Worm (Caenorhabditis elegans) whole organism, late embryonic: ENCODE results near the gene pgl-2.

Experiments used
- C08G9.2 ChIP-seq: sonication (generic microtip); optimal IDR thresholded peaks from 2 replicates; lab custom pipeline; 2016; ENCODE audit warnings: mild to moderate bottlenecking, missing genetic modification characterization, moderate library complexity, missing compliant biosample characterization
- F13H6.1 ChIP-seq: sonication (generic microtip); optimal IDR thresholded peaks from 2 replicates; lab custom pipeline; 2016; ENCODE audit warnings: missing genetic modification characterization, missing compliant biosample characterization
- T23F11.4 ChIP-seq: fragments of 200-800 bp; sonication (Bioruptor generic); optimal IDR thresholded peaks from 2 replicates; lab custom pipeline; 2018; ENCODE audit warnings: mild to moderate bottlenecking, missing genetic modification characterization, missing compliant biosample characterization
- ahr-1 ChIP-seq: sonication (generic microtip); optimal IDR thresholded peaks from 2 replicates; lab custom pipeline; 2016; ENCODE audit warnings: missing genetic modification characterization, missing compliant biosample characterization
- ceh-18 ChIP-seq: sonication (generic microtip); optimal IDR thresholded peaks from 2 replicates; lab custom pipeline; 2016; ENCODE audit warnings: missing genetic modification characterization, missing compliant biosample characterization
- ceh-19 ChIP-seq: fragments of 200-800 bp; sonication (Bioruptor generic); optimal IDR thresholded peaks from 2 replicates; lab custom pipeline; 2018; ENCODE audit warnings: mild to moderate bottlenecking, missing genetic modification characterization, missing compliant biosample characterization
- ceh-2 ChIP-seq: sonication (generic microtip); optimal IDR thresholded peaks from 2 replicates; lab custom pipeline; 2016; ENCODE audit warnings: missing genotype, missing genetic modification characterization, missing compliant biosample characterization
- ceh-22 ChIP-seq: sonication (generic microtip); optimal IDR thresholded peaks from 2 replicates; lab custom pipeline; 2017; ENCODE audit warnings: missing biosample characterization, missing genetic modification characterization
- ceh-30 ChIP-seq: fragments of 150-350 bp; optimal IDR thresholded peaks from 2 replicates; lab custom pipeline; 2014; ENCODE audit warnings: missing biosample characterization, missing genetic modification characterization
- ceh-31 ChIP-seq: sonication (generic microtip); optimal IDR thresholded peaks from 2 replicates; lab custom pipeline; 2016; ENCODE audit warnings: missing genetic modification characterization, missing compliant biosample characterization
- ceh-6 ChIP-seq: fragments of 200-800 bp; sonication (Bioruptor generic); optimal IDR thresholded peaks from 2 replicates; lab custom pipeline; 2018; ENCODE audit warnings: mild to moderate bottlenecking, missing genetic modification characterization, missing compliant biosample characterization
- ceh-9 ChIP-seq: sonication (generic microtip); optimal IDR thresholded peaks from 2 replicates; lab custom pipeline; 2016; ENCODE audit warnings: mild to moderate bottlenecking, missing genetic modification characterization, inconsistent platforms, missing compliant biosample characterization
- dmd-4 ChIP-seq: sonication (generic microtip); optimal IDR thresholded peaks from 2 replicates; lab custom pipeline; 2016; ENCODE audit warnings: borderline replicate concordance, missing genetic modification characterization, missing compliant biosample characterization
- ets-4 ChIP-seq: sonication (generic microtip); optimal IDR thresholded peaks from 2 replicates; lab custom pipeline; 2016; ENCODE audit warnings: missing genetic modification characterization, missing compliant biosample characterization
- eyg-1 ChIP-seq: sonication (generic microtip); optimal IDR thresholded peaks from 2 replicates; lab custom pipeline; 2016; ENCODE audit warnings: missing genotype, missing genetic modification characterization, missing compliant biosample characterization
- fax-1 ChIP-seq: sonication (generic microtip); optimal IDR thresholded peaks from 2 replicates; lab custom pipeline; 2016; ENCODE audit warnings: missing genotype, missing genetic modification characterization, missing compliant biosample characterization
- fkh-6 ChIP-seq: sonication (generic microtip); optimal IDR thresholded peaks from 2 replicates; lab custom pipeline; 2016; ENCODE audit warnings: missing genetic modification characterization, missing compliant biosample characterization
- hlh-15 ChIP-seq: sonication (generic microtip); optimal IDR thresholded peaks from 2 replicates; lab custom pipeline; 2016; ENCODE audit warnings: missing genetic modification characterization, missing compliant biosample characterization
- hlh-30 ChIP-seq: sonication (generic microtip); optimal IDR thresholded peaks from 2 replicates; lab custom pipeline; 2017; ENCODE audit warnings: antibody characterized with exemption, missing genetic modification characterization, missing compliant biosample characterization; ENCODE audit not compliant: insufficient read depth
- hlh-6 ChIP-seq: sonication (generic microtip); optimal IDR thresholded peaks from 2 replicates; lab custom pipeline; 2016; ENCODE audit warnings: missing genotype, missing genetic modification characterization, missing compliant biosample characterization
- hlh-8 ChIP-seq: sonication (generic microtip); optimal IDR thresholded peaks from 2 replicates; lab custom pipeline; 2016; ENCODE audit warnings: missing genotype, missing genetic modification characterization, missing compliant biosample characterization
- lim-6 ChIP-seq: sonication (generic microtip); optimal IDR thresholded peaks from 2 replicates; lab custom pipeline; 2016; ENCODE audit warnings: missing genetic modification characterization, missing compliant biosample characterization
- lin-11 ChIP-seq: fragments of 200-800 bp; sonication (Bioruptor generic); optimal IDR thresholded peaks from 2 replicates; lab custom pipeline; 2018; ENCODE audit warnings: mild to moderate bottlenecking, missing genetic modification characterization, missing compliant biosample characterization
- mec-3 ChIP-seq: sonication (generic microtip); optimal IDR thresholded peaks from 2 replicates; lab custom pipeline; 2016; ENCODE audit warnings: borderline replicate concordance, missing genetic modification characterization, missing compliant biosample characterization
- nfya-1 ChIP-seq: sonication (generic microtip); optimal IDR thresholded peaks from 2 replicates; lab custom pipeline; 2017; ENCODE audit warnings: missing genetic modification characterization, mild to moderate bottlenecking, missing compliant biosample characterization, antibody characterized with exemption, moderate library complexity
- nhr-11 ChIP-seq: fragments of 150-350 bp; optimal IDR thresholded peaks from 2 replicates; lab custom pipeline; 2014; ENCODE audit warnings: missing biosample characterization, missing genetic modification characterization
- nhr-232 ChIP-seq: sonication (generic microtip); optimal IDR thresholded peaks from 2 replicates; lab custom pipeline; 2016; ENCODE audit warnings: missing genetic modification characterization, missing compliant biosample characterization
- odd-2 ChIP-seq: sonication (generic microtip); optimal IDR thresholded peaks from 2 replicates; lab custom pipeline; 2017; ENCODE audit warnings: antibody characterized with exemption, mild to moderate bottlenecking, missing genetic modification characterization, missing compliant biosample characterization
- pat-9 ChIP-seq: fragments of 200-800 bp; sonication (Bioruptor generic); optimal IDR thresholded peaks from 2 replicates; lab custom pipeline; 2018; ENCODE audit warnings: mild to moderate bottlenecking, missing genetic modification characterization, moderate library complexity, missing compliant biosample characterization
- pha-2 ChIP-seq: sonication (generic microtip); optimal IDR thresholded peaks from 2 replicates; lab custom pipeline; 2017; ENCODE audit warnings: mild to moderate bottlenecking, missing genetic modification characterization, missing compliant biosample characterization
- pqm-1 ChIP-seq: sonication (generic microtip); optimal IDR thresholded peaks from 2 replicates; lab custom pipeline; 2016; ENCODE audit warnings: missing genetic modification characterization, missing compliant biosample characterization
- pros-1 ChIP-seq: fragments of 150-350 bp; optimal IDR thresholded peaks from 2 replicates; lab custom pipeline; 2014; ENCODE audit warnings: missing biosample characterization, missing genetic modification reagents, missing genetic modification characterization
- syd-9 ChIP-seq: sonication (generic microtip); optimal IDR thresholded peaks from 2 replicates; lab custom pipeline; 2016; ENCODE audit warnings: mild to moderate bottlenecking, missing genetic modification characterization, moderate library complexity, missing compliant biosample characterization
- tbx-2 ChIP-seq: sonication (generic microtip); optimal IDR thresholded peaks from 2 replicates; lab custom pipeline; 2016; ENCODE audit warnings: missing genetic modification characterization, missing compliant biosample characterization
- tbx-7 ChIP-seq: sonication (generic microtip); optimal IDR thresholded peaks from 2 replicates; lab custom pipeline; 2016; ENCODE audit warnings: missing genotype, missing genetic modification characterization, missing compliant biosample characterization
- ttx-3 ChIP-seq: sonication (generic microtip); optimal IDR thresholded peaks from 2 replicates; lab custom pipeline; 2016; ENCODE audit warnings: missing genetic modification reagents, missing genetic modification characterization, missing compliant biosample characterization
- unc-55 ChIP-seq: sonication (generic microtip); optimal IDR thresholded peaks from 2 replicates; lab custom pipeline; 2017; ENCODE audit warnings: missing biosample characterization, missing genetic modification reagents, missing genetic modification characterization
- unc-86 ChIP-seq: sonication (generic microtip); optimal IDR thresholded peaks from 2 replicates; lab custom pipeline; 2016; ENCODE audit warnings: missing genetic modification characterization, missing compliant biosample characterization
- zip-5 ChIP-seq: sonication (generic microtip); optimal IDR thresholded peaks from 2 replicates; lab custom pipeline; 2016; ENCODE audit warnings: missing genetic modification characterization, missing compliant biosample characterization

The pgl-2 gene

ce11 chrIII:8643639-8644038 is 31.6 kb downstream of the pgl-2 start, which contains the start of gene twk-7:
Gene twk-7, minus strand, starts transcription at chrIII:8643739.
- TF ChIP-seq eyg-1 (tag; lab: Kevin White, UChicago) (no peak), ceh-31 (tag; lab: Kevin White, UChicago) (no peak), ceh-9 (tag; lab: Kevin White, UChicago) (no peak), mec-3 (tag; lab: Kevin White, UChicago) (no peak), pat-9 (no peak), pha-2 (tag; lab: Kevin White, UChicago) (no peak), fkh-6 (tag; lab: Kevin White, UChicago) (no peak), ceh-6 (GFP tag; lab: Kevin White, UChicago) (no peak)

- TF ChIP-seq zip-5 (tag; lab: Kevin White, UChicago) = no peak
- TF ChIP-seq nhr-232 (tag; lab: Kevin White, UChicago) = no peak
- TF ChIP-seq ahr-1 (tag; lab: Kevin White, UChicago) = no peak
- no peak for TF ChIP-seq pros-1 (tag; lab: Kevin White, UChicago)
- TF ChIP-seq hlh-6 (tag; lab: Kevin White, UChicago) = no peak
- no peak for TF ChIP-seq syd-9
- no peak for TF ChIP-seq pqm-1
- TF ChIP-seq pat-9 = no peak
- no peak for TF ChIP-seq unc-86
- TF ChIP-seq unc-55 (GFP tag; lab: Kevin White, UChicago) = no peak
- TF ChIP-seq dmd-4 = no peak
- no peak for TF ChIP-seq ets-4 (tag; lab: Kevin White, UChicago)
- no peak for TF ChIP-seq ttx-3 (tag; lab: Kevin White, UChicago)
- TF ChIP-seq tbx-7 (tag; lab: Kevin White, UChicago) = no peak
- TF ChIP-seq ceh-31 (tag; lab: Kevin White, UChicago) = no peak
- no peak for TF ChIP-seq nhr-11 (tag; lab: Kevin White, UChicago)
- no peak for TF ChIP-seq odd-2
- no peak for TF ChIP-seq nfya-1
Observed at ce11 chrIII:8639188-8639795, 35.9 kb downstream of the pgl-2 start, which contains the start of gene fip-1. Gene fip-1, plus strand, starts transcription at chrIII:8639745.

ce11 chrIII:8636803-8637202 is 38.4 kb downstream of the pgl-2 start:
- TF ChIP-seq ceh-19 (no peak), C08G9.2 (tag; lab: Kevin White, UChicago) (no peak), hlh-30 (no peak), hlh-15 (no peak), fax-1 (tag; lab: Kevin White, UChicago) (no peak), ceh-30 (tag; lab: Kevin White, UChicago) (no peak), tbx-2 (tag; lab: Kevin White, UChicago) (no peak), unc-55 (GFP tag; lab: Kevin White, UChicago) (no peak), ttx-3 (tag; lab: Kevin White, UChicago) (no peak), ceh-2 (tag; lab: Kevin White, UChicago) (no peak), lin-11 (tag; lab: Kevin White, UChicago) (no peak), lim-6 (tag; lab: Kevin White, UChicago) (no peak), nhr-232 (tag; lab: Kevin White, UChicago) (no peak), hlh-8 (no peak), ceh-22 (tag; lab: Kevin White, UChicago) (no peak), F13H6.1 (tag; lab: Kevin White, UChicago) (no peak), T23F11.4 (no peak), ceh-18 (no peak)
